Worm (Caenorhabditis elegans): ENCODE data around the gene C01G12.5.

Gene C01G12.5

ce11 chrII:14616927-14617326 is 29.6 kb upstream of the C01G12.5 start:
- no peak for TF ChIP-seq aptf-2 (GFP tag; conservative IDR thresholded peaks at IDR 0.05)
- TF ChIP-seq hmg-1.2 (GFP tag; IDR thresholded peaks at IDR 0.05), result peak; percentile 61
- TF ChIP-seq C17E4.6 (GFP tag; IDR thresholded peaks at IDR 0.05), result 0 out of 2 replicates have a peak, but pooled peaks have one; percentile 15
- no peak for TF ChIP-seq ceh-100 (GFP tag; IDR thresholded peaks at IDR 0.05)
- no peak for TF ChIP-seq attf-3 (GFP tag; conservative IDR thresholded peaks at IDR 0.05)
- peak; percentile 15 for TF ChIP-seq somi-1 (GFP tag; optimal IDR thresholded peaks at IDR 0.05)
- peak; percentile 66 for TF ChIP-seq ZK185.1 (tag; optimal IDR thresholded peaks at IDR 0.05; ENCODE audit: poor library complexity, severe bottlenecking)
- TF ChIP-seq mxl-1 (tag; optimal IDR thresholded peaks at IDR 0.05), result peak; percentile 87
- TF ChIP-seq lsy-27 (tag; optimal IDR thresholded peaks at IDR 0.05; ENCODE audit: borderline replicate concordance, insufficient read depth), result peak; percentile 3
- TF ChIP-seq tbx-9 (tag; optimal IDR thresholded peaks at IDR 0.05; ENCODE audit: borderline replicate concordance), result no peak
- TF ChIP-seq dpl-1 (GFP tag; optimal IDR thresholded peaks at IDR 0.05), result no peak
- no peak for TF ChIP-seq pha-4 (tag; optimal IDR thresholded peaks at IDR 0.05)
- no peak for TF ChIP-seq nhr-27 (tag; optimal IDR thresholded peaks at IDR 0.05)
- peak; percentile 30 for TF ChIP-seq nhr-80 (tag; optimal IDR thresholded peaks at IDR 0.05)
- no peak for TF ChIP-seq attf-6 (GFP tag; IDR thresholded peaks at IDR 0.05)
- peak; percentile 20 for TF ChIP-seq ets-4 (GFP tag; optimal IDR thresholded peaks at IDR 0.05)
- TF ChIP-seq madf-10 (tag; optimal IDR thresholded peaks at IDR 0.05), result peak; percentile 41
- 0 out of 2 replicates have a peak, but pooled peaks have one; percentile 20 for TF ChIP-seq egl-18 (GFP tag; IDR thresholded peaks at IDR 0.05)
- no peak for TF ChIP-seq lin-35 (GFP tag; optimal IDR thresholded peaks at IDR 0.05)
- peak; percentile 53 for TF ChIP-seq chd-7 (tag; optimal IDR thresholded peaks at IDR 0.05)
- peak; percentile 57 for TF ChIP-seq repo-1 (tag; optimal IDR thresholded peaks at IDR 0.05)
- no peak for TF ChIP-seq sdz-38 (tag; optimal IDR thresholded peaks at IDR 0.05)
- TF ChIP-seq hmg-20 (GFP tag; IDR thresholded peaks at IDR 0.05), result 0 out of 2 replicates have a peak, but pooled peaks have one; percentile 25
- peak; percentile 84 for TF ChIP-seq rpc-1 (optimal IDR thresholded peaks at IDR 0.05)
- TF ChIP-seq rpc-1 (tag; optimal IDR thresholded peaks at IDR 0.05), result peak; percentile 91
- TF ChIP-seq ztf-26 (tag; optimal IDR thresholded peaks at IDR 0.05), result peak; percentile 54
- TF ChIP-seq pbrm-1 (GFP tag; IDR thresholded peaks at IDR 0.05), result peak; percentile 46; the same call in 1 of the 2 replicates
- TF ChIP-seq D2030.7 (GFP tag; IDR thresholded peaks at IDR 0.05), result peak; percentile 70
- TF ChIP-seq nfya-1 (tag; optimal IDR thresholded peaks at IDR 0.05; ENCODE audit: borderline replicate concordance, insufficient read depth), result no peak
- TF ChIP-seq egl-44 (GFP tag; IDR thresholded peaks at IDR 0.05), result peak; percentile 66; the same call in 1 of the 2 replicates
- TF ChIP-seq ccch-3 (GFP tag; optimal IDR thresholded peaks at IDR 0.05), result no peak
- TF ChIP-seq lin-40 (tag; optimal IDR thresholded peaks at IDR 0.05), result peak; percentile 12
- no peak for TF ChIP-seq zfh-2 (GFP tag; conservative IDR thresholded peaks at IDR 0.05)
- peak; percentile 94 for TF ChIP-seq die-1 (tag; optimal IDR thresholded peaks at IDR 0.05)
- TF ChIP-seq lir-1 (GFP tag; conservative IDR thresholded peaks at IDR 0.05), result 0 out of 2 replicates have a peak, but pooled peaks have one; percentile 48
- peak; percentile 3 for TF ChIP-seq nhr-179 (tag; optimal IDR thresholded peaks at IDR 0.05)
- peak; percentile 44 for TF ChIP-seq F23B12.7 (tag; optimal IDR thresholded peaks at IDR 0.05; ENCODE audit: insufficient read depth)
- TF ChIP-seq snpc-3.4 (tag; optimal IDR thresholded peaks at IDR 0.05), result peak; percentile 55
- peak; percentile 4 for TF ChIP-seq fkh-3 (tag; optimal IDR thresholded peaks at IDR 0.05)
- TF ChIP-seq F57C9.4 (tag; optimal IDR thresholded peaks at IDR 0.05), result peak; percentile 15
- TF ChIP-seq B0336.3 (GFP tag; IDR thresholded peaks at IDR 0.05), result 0 out of 2 replicates have a peak, but pooled peaks have one; percentile 44
- TF ChIP-seq mcd-1 (GFP tag; IDR thresholded peaks at IDR 0.05), result peak; percentile 55
- no peak for TF ChIP-seq F39B2.1 (GFP tag; IDR thresholded peaks at IDR 0.05)
- TF ChIP-seq lin-26 (GFP tag; IDR thresholded peaks at IDR 0.05), result peak; percentile 96
- TF ChIP-seq unc-130 (GFP tag; optimal IDR thresholded peaks at IDR 0.05), result peak; percentile 36
- TF ChIP-seq B0261.1 (tag; optimal IDR thresholded peaks at IDR 0.05), result peak; percentile 75
- peak; percentile 95 for TF ChIP-seq nhr-90 (tag; optimal IDR thresholded peaks at IDR 0.05)
- no peak for TF ChIP-seq F37B4.10 (GFP tag; IDR thresholded peaks at IDR 0.05)
- no peak for TF ChIP-seq Y53F4B.3 (GFP tag; IDR thresholded peaks at IDR 0.05)

All from whole organism, young adult.